Fruit fly (Drosophila melanogaster) whole organism, adult: ENCODE results near the gene Mkk4.

Experiments
- CG11617 ChIP-seq: fragments of 200-800 bp; sonication (Bioruptor generic); optimal IDR thresholded peaks from 2 replicates; lab custom pipeline; 2017; ENCODE audit warnings: mild to moderate bottlenecking, missing biosample characterization, missing genetic modification reagents, missing genetic modification characterization
- CG12768 ChIP-seq: fragments of 200-800 bp; sonication (Bioruptor generic); optimal IDR thresholded peaks from 2 replicates; lab custom pipeline; 2017; ENCODE audit warnings: missing biosample characterization, missing genetic modification characterization, mild to moderate bottlenecking, moderate library complexity, missing genetic modification reagents
- CG14711 ChIP-seq: fragments of 200-800 bp; sonication (Bioruptor generic); optimal IDR thresholded peaks from 2 replicates; lab custom pipeline; 2018; ENCODE audit warnings: missing biosample characterization, mild to moderate bottlenecking, missing genetic modification characterization, moderate library complexity
- CG1620 ChIP-seq: fragments of 200-800 bp; sonication (Bioruptor generic); optimal IDR thresholded peaks from 2 replicates; lab custom pipeline; 2016; ENCODE audit warnings: missing biosample characterization, missing genetic modification characterization
- CG33017 ChIP-seq: fragments of 200-800 bp; sonication (Bioruptor generic); optimal IDR thresholded peaks from 2 replicates; lab custom pipeline; 2018; ENCODE audit warnings: missing biosample characterization, mild to moderate bottlenecking, missing genetic modification characterization, moderate library complexity
- CG5204 ChIP-seq: fragments of 200-800 bp; sonication (Bioruptor generic); optimal IDR thresholded peaks from 2 replicates; lab custom pipeline; 2016; ENCODE audit warnings: missing biosample characterization, missing genetic modification characterization
- CG7045 ChIP-seq: fragments of 200-800 bp; sonication (Bioruptor generic); optimal IDR thresholded peaks from 2 replicates; lab custom pipeline; 2017; ENCODE audit warnings: missing biosample characterization, mild to moderate bottlenecking, missing genetic modification characterization
- CG7101 ChIP-seq: fragments of 200-800 bp; sonication (Bioruptor generic); optimal IDR thresholded peaks from 2 replicates; lab custom pipeline; 2018; ENCODE audit warnings: missing biosample characterization, mild to moderate bottlenecking, missing genetic modification characterization, moderate library complexity
- Clk ChIP-seq: fragments of 200-800 bp; sonication (Bioruptor generic); optimal IDR thresholded peaks from 2 replicates; lab custom pipeline; 2017; ENCODE audit warnings: missing biosample characterization, missing genetic modification characterization
- Crg-1 ChIP-seq: fragments of 200-800 bp; sonication (Bioruptor generic); optimal IDR thresholded peaks from 2 replicates; lab custom pipeline; 2016; ENCODE audit warnings: missing biosample characterization, missing genetic modification characterization
- Hr96 ChIP-seq: fragments of 200-800 bp; sonication (Bioruptor generic); optimal IDR thresholded peaks from 2 replicates; lab custom pipeline; 2016; ENCODE audit warnings: missing biosample characterization, missing genetic modification characterization
- Mnt ChIP-seq: fragments of 200-800 bp; sonication (Bioruptor generic); optimal IDR thresholded peaks from 2 replicates; lab custom pipeline; 2016; ENCODE audit warnings: missing biosample characterization, mild to moderate bottlenecking, missing genetic modification characterization
- bab1 ChIP-seq: fragments of 200-800 bp; sonication (Bioruptor generic); optimal IDR thresholded peaks from 3 replicates; lab custom pipeline; 2019; ENCODE audit warnings: missing biosample characterization, mild to moderate bottlenecking, missing genetic modification characterization, moderate library complexity
- cic ChIP-seq: fragments of 200-800 bp; sonication (Bioruptor generic); optimal IDR thresholded peaks from 2 replicates; lab custom pipeline; 2017; ENCODE audit warnings: missing biosample characterization, mild to moderate bottlenecking, missing genetic modification characterization, moderate library complexity
- cnc ChIP-seq, 2 experiments: fragments of >200 bp; optimal IDR thresholded peaks; 2 replicates each; lab custom pipeline; 2017
- kay ChIP-seq: fragments of 200-800 bp; sonication (Bioruptor generic); peaks from one replicate; lab custom pipeline; 2016; ENCODE audit warnings: missing biosample characterization, missing genetic modification characterization, borderline replicate concordance
- ovo ChIP-seq: fragments of 200-800 bp; sonication (Bioruptor generic); optimal IDR thresholded peaks from 2 replicates; lab custom pipeline; 2016; ENCODE audit warnings: missing biosample characterization, missing genetic modification characterization
- pad ChIP-seq: fragments of 200-800 bp; sonication (Bioruptor generic); optimal IDR thresholded peaks from 3 replicates; lab custom pipeline; 2017; ENCODE audit warnings: missing biosample characterization, missing genetic modification characterization, mild to moderate bottlenecking, moderate library complexity, missing genetic modification reagents
- tj ChIP-seq: fragments of 200-800 bp; sonication (Bioruptor generic); optimal IDR thresholded peaks from 3 replicates; lab custom pipeline; 2017; ENCODE audit warnings: missing biosample characterization, mild to moderate bottlenecking, missing genetic modification characterization, moderate library complexity
- toe ChIP-seq: fragments of 200-800 bp; sonication (Bioruptor generic); optimal IDR thresholded peaks from 2 replicates; lab custom pipeline; 2016; ENCODE audit warnings: missing biosample characterization, missing genetic modification characterization

Mkk4 gene

DNA sequence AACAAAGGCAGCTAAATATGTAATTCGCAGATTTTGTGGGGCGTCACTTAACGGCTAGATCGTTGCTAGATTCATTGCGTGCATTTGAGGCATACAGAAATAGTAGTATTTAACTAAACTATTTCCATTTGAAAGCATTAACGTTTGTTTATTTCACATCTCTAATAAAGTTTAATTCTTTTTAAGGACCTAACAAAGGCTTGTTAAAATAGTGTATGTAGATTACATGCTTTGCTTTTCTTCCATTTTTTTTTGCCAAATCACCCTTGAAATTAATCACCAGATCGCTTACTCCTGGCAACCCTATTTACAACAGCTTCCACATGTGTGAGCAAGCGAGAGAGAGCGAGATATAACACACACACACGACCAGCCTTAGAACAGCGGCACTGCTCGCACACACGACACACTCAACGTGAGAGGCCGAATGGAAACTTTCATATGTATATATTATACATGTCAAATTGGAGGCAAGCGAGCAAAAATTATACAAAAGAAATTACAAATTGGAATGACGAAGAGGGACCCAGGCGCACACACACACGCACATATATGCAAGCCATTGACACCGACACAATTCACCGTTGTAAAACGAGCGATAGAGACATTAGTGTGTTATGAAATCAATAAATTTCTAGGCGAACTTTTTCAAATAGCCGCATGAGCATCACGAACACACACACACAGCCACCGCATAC lies 8.8 kb upstream of the Mkk4 start:
- TF ChIP-seq Crg-1 (GFP tag; lab: Kevin White, UChicago) (peak; percentile 17), Clk (GFP tag; lab: Kevin White, UChicago) (peak; percentile 52), Mnt (GFP tag; lab: Kevin White, UChicago) (peak; percentile 84), cic (peak; percentile 96), CG12768 (GFP tag; lab: Kevin White, UChicago) (peak; percentile 67), CG33017 (tag; lab: Kevin White, UChicago) (peak; percentile 77), tj (GFP tag; lab: Kevin White, UChicago) (peak; percentile 79), kay (peak; percentile 98), CG7101 (tag; lab: Kevin White, UChicago) (peak; percentile 79), ovo (GFP tag; lab: Kevin White, UChicago) (peak; percentile 79), CG7045 (GFP tag; lab: Kevin White, UChicago) (peak; percentile 69), bab1 (GFP tag; lab: Kevin White, UChicago) (peak; percentile 23), pad (GFP tag; lab: Kevin White, UChicago) (peak; percentile 88), CG1620 (GFP tag; lab: Kevin White, UChicago) (peak; percentile 76), Hr96 (GFP tag; lab: Kevin White, UChicago) (peak; percentile 70), toe (GFP tag; lab: Kevin White, UChicago) (peak; percentile 75), CG5204 (no peak), cnc (optimal IDR thresholded peaks at IDR 0.05; lab: Kevin White, UChicago) (peak; percentile 56 to 70), CG11617 (GFP tag; lab: Kevin White, UChicago) (peak; percentile 79), CG14711 (tag; lab: Kevin White, UChicago) (peak; percentile 99)

DNA sequence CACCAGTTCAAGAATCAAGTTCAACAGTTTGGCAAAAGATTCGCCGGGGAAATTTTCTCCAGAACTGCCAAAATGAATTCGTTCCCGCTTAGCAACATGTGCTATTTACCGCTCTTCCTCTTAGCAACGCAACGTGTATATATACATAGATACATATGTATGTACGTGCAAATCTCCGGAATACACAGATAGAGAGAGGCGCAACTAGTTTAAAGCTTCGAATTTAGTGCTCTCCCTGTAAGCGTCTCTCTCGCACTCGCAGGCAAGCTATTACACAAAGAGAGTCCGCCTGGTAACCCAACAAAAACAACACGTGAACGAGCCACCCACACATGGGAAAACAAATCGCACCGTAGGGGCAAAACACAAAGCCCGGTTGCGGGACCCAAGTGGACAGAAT lies 8.1 kb upstream of the Mkk4 start:
- peak; percentile 64 for TF ChIP-seq Mnt (GFP tag; lab: Kevin White, UChicago)
- no peak for TF ChIP-seq CG11617 (GFP tag; lab: Kevin White, UChicago)
- no peak for TF ChIP-seq pad (GFP tag; lab: Kevin White, UChicago)
- TF ChIP-seq CG12768 (GFP tag; lab: Kevin White, UChicago), result no peak

DNA sequence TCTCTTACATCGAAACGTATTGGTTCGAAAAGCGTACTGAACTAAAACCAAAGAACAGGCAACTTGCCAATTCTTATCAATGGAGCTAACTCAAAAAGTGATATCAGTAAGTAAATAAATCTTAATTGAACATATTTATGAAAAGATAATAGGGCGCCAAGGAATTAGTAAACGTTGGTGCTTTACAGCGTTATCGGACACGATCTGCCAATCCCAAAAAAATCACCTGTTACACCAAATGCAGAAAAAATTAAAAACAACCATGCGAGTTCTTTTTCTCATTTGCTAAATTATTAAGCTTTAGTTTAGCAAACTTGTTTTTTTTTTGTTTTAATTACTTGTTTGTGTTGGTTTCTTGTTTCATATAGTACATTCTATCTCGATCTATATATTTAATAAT lies 4.1 kb upstream of the Mkk4 start, which contains the start of gene CG42489:
Gene CG42489 (minus strand): TSS at position 101 of the 400 bp plus-strand sequence.
- TF ChIP-seq Hr96 (GFP tag; lab: Kevin White, UChicago) (no peak), Crg-1 (GFP tag; lab: Kevin White, UChicago) (no peak), cic (no peak), CG1620 (GFP tag; lab: Kevin White, UChicago) (no peak), CG7045 (GFP tag; lab: Kevin White, UChicago) (no peak), ovo (GFP tag; lab: Kevin White, UChicago) (no peak), tj (GFP tag; lab: Kevin White, UChicago) (no peak)

DNA sequence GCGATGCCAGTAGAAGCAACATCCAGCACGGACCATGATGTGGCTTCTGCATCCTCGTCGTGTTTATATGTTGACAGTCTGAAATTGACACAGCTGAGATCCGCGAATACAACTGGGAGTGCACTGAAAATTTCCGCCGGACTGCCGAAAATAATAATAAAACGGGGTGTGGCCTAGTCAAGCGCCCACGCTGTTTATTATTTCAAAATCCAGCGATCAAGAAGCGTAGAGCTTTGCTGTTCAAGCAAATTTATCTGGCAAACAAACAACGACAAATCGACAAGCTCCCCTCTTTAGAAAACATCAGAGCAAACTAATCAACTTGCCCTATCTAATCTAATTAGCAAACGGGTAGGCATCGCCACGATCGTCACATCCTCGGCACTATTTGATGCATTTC lies 3.5 kb upstream of the Mkk4 start:
- TF ChIP-seq CG7101 (tag; lab: Kevin White, UChicago) (peak; percentile 54), Crg-1 (GFP tag; lab: Kevin White, UChicago) (peak; percentile 65), CG14711 (tag; lab: Kevin White, UChicago) (no peak), Mnt (GFP tag; lab: Kevin White, UChicago) (no peak), pad (GFP tag; lab: Kevin White, UChicago) (peak; percentile 46), CG12768 (GFP tag; lab: Kevin White, UChicago) (peak; percentile 65), CG7045 (GFP tag; lab: Kevin White, UChicago) (peak; percentile 37), cnc (optimal IDR thresholded peaks at IDR 0.05; lab: Kevin White, UChicago) (no peak), toe (GFP tag; lab: Kevin White, UChicago) (no peak), tj (GFP tag; lab: Kevin White, UChicago) (peak; percentile 21), CG11617 (GFP tag; lab: Kevin White, UChicago) (peak; percentile 22), kay (no peak), CG33017 (tag; lab: Kevin White, UChicago) (peak; percentile 34), Hr96 (GFP tag; lab: Kevin White, UChicago) (no peak), cic (peak; percentile 77), CG5204 (no peak), ovo (GFP tag; lab: Kevin White, UChicago) (no peak), CG1620 (GFP tag; lab: Kevin White, UChicago) (no peak), bab1 (GFP tag; lab: Kevin White, UChicago) (no peak), Clk (GFP tag; lab: Kevin White, UChicago) (no peak)

DNA sequence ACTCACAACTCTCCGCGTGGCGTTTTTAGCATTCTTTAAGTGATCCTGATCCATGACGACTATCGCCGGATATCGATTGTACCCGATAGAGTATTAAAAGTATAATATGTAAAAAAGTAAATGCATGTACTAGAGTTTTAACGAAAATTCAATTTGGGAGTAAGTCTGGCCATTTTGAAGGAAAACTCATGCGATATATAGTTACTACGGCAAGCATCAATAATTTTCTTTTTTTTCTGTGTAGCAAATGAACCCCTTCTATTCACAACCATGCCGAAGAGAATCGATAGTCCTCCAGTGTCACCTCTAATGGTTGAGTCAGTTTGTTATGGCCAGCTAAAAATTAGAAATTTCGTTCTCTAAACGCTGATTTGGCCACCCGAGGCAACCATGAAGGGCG lies 2.1 kb upstream of the Mkk4 start, which contains the start of the genes Sys1 and Dhod:
Gene Sys1 (plus strand): TSS at position 91 of the 400 bp plus-strand sequence.
Gene Dhod (minus strand): TSS at position 186 of the 400 bp plus-strand sequence.
- TF ChIP-seq Crg-1 (GFP tag; lab: Kevin White, UChicago) (peak; percentile 79), CG14711 (tag; lab: Kevin White, UChicago) (peak; percentile 81), CG5204 (no peak), CG1620 (GFP tag; lab: Kevin White, UChicago) (peak; percentile 74), bab1 (GFP tag; lab: Kevin White, UChicago) (peak; percentile 89), CG12768 (GFP tag; lab: Kevin White, UChicago) (peak; percentile 71), CG33017 (tag; lab: Kevin White, UChicago) (peak; percentile 54), cic (peak; percentile 9), CG7101 (tag; lab: Kevin White, UChicago) (peak; percentile 74), CG11617 (GFP tag; lab: Kevin White, UChicago) (peak; percentile 75), CG7045 (GFP tag; lab: Kevin White, UChicago) (peak; percentile 49), cnc (optimal IDR thresholded peaks at IDR 0.05; lab: Kevin White, UChicago) (no peak), Mnt (GFP tag; lab: Kevin White, UChicago) (peak; percentile 87), tj (GFP tag; lab: Kevin White, UChicago) (peak; percentile 46), toe (GFP tag; lab: Kevin White, UChicago) (peak; percentile 84), ovo (GFP tag; lab: Kevin White, UChicago) (peak; percentile 19), Clk (GFP tag; lab: Kevin White, UChicago) (peak; percentile 16), Hr96 (GFP tag; lab: Kevin White, UChicago) (peak; percentile 76), kay (no peak), pad (GFP tag; lab: Kevin White, UChicago) (peak; percentile 47)
